Worm (Caenorhabditis elegans) whole organism, L1 larva: ENCODE measurements around the gene F28A12.10.
A peak's percentile ranks its signal among the peaks of the same experiment; 100 is the strongest.

Source experiments
- C04F5.9 ChIP-seq: sonication (generic microtip); optimal IDR thresholded peaks from 2 replicates; lab custom pipeline; 2016; ENCODE audit warnings: missing genetic modification characterization, missing compliant biosample characterization
- C16A3.4 ChIP-seq: fragments of 150-350 bp; optimal IDR thresholded peaks from 2 replicates; lab custom pipeline; 2014; ENCODE audit warnings: missing biosample characterization, missing genetic modification characterization
- F16B12.6 ChIP-seq: fragments of 150-350 bp; optimal IDR thresholded peaks from 2 replicates; lab custom pipeline; 2014; ENCODE audit warnings: missing biosample characterization, missing genetic modification characterization
- aha-1 ChIP-seq: fragments of 150-350 bp; optimal IDR thresholded peaks from 2 replicates; lab custom pipeline; 2014; ENCODE audit warnings: missing biosample characterization, missing genetic modification characterization
- alr-1 ChIP-seq: fragments of 200-800 bp; sonication (Bioruptor generic); optimal IDR thresholded peaks from 2 replicates; lab custom pipeline; 2018; ENCODE audit warnings: borderline replicate concordance, mild to moderate bottlenecking, missing genetic modification characterization, missing compliant biosample characterization
- ceh-8 ChIP-seq: fragments of 200-800 bp; sonication (Bioruptor generic); optimal IDR thresholded peaks from 2 replicates; lab custom pipeline; 2018; ENCODE audit warnings: mild to moderate bottlenecking, missing genetic modification characterization, moderate library complexity, missing compliant biosample characterization
- ceh-82 ChIP-seq, 3 experiments: fragments of 150-350 bp in 1 of 3; sonication (generic microtip) in 2 of 3; optimal IDR thresholded peaks; 2 replicates each; lab custom pipeline; 2014 to 2017; ENCODE audit warnings: missing biosample characterization in 3 of 3, missing genetic modification characterization in 3 of 3
- ces-1 ChIP-seq: fragments of 150-350 bp; optimal IDR thresholded peaks from 2 replicates; lab custom pipeline; 2014; ENCODE audit warnings: missing biosample characterization, missing genetic modification reagents, missing genetic modification characterization
- dpl-1 ChIP-seq, 3 experiments: fragments of 150-350 bp in 2 of 3; sonication (generic microtip) in 1 of 3; optimal IDR thresholded peaks; 2 replicates each; lab custom pipeline; 2014 to 2017; ENCODE audit warnings: missing biosample characterization in 3 of 3, missing genetic modification characterization in 3 of 3, missing genetic modification reagents in 3 of 3
- efl-1 ChIP-seq, 4 experiments: fragments of 150-350 bp; optimal IDR thresholded peaks in 3 of 4; peaks in 1 of 4; 1 replicate in 1 of 4; 2 replicates in 3 of 4; lab custom pipeline; 2014; ENCODE audit warnings: missing biosample characterization in 2 of 4, missing genetic modification characterization in 2 of 4, missing genetic modification reagents in 2 of 4
- efl-3 ChIP-seq: fragments of 200-800 bp; sonication (Bioruptor generic); optimal IDR thresholded peaks from 2 replicates; lab custom pipeline; 2018; ENCODE audit warnings: mild to moderate bottlenecking, missing genetic modification characterization, missing compliant biosample characterization
- egl-13 ChIP-seq: sonication (generic microtip); optimal IDR thresholded peaks from 2 replicates; lab custom pipeline; 2016; ENCODE audit warnings: missing genotype, missing genetic modification reagents, missing genetic modification characterization, missing compliant biosample characterization
- egl-27 ChIP-seq, 2 experiments: fragments of 150-350 bp in 1 of 2; sonication (generic microtip); optimal IDR thresholded peaks; 3 replicates each; lab custom pipeline; 2017 to 2018; ENCODE audit warnings: missing biosample characterization in 2 of 2, missing genetic modification characterization in 2 of 2, missing genetic modification reagents in 2 of 2
- elt-2 ChIP-seq: sonication (generic microtip); optimal IDR thresholded peaks from 2 replicates; lab custom pipeline; 2016; ENCODE audit warnings: missing genetic modification characterization, mild to moderate bottlenecking, inconsistent platforms, missing compliant biosample characterization, missing genetic modification reagents
- elt-3 ChIP-seq, 6 experiments: fragments of 150-350 bp in 1 of 6; sonication (generic microtip); optimal IDR thresholded peaks; 2 replicates each; lab custom pipeline; 2017 to 2018; ENCODE audit warnings: missing biosample characterization in 6 of 6, missing genetic modification characterization in 6 of 6, inconsistent platforms in 1 of 6
- ets-5 ChIP-seq: fragments of 200-800 bp; sonication (Bioruptor generic); IDR thresholded peaks from 2 replicates; pipeline ENCODE4 v1.3.6; 2022; ENCODE audit warnings: missing genetic modification characterization, missing compliant biosample characterization
- fkh-10 ChIP-seq: sonication (generic microtip); optimal IDR thresholded peaks from 2 replicates; lab custom pipeline; 2017; ENCODE audit warnings: missing biosample characterization, missing genetic modification reagents, missing genetic modification characterization
- fkh-4 ChIP-seq: sonication (generic microtip); optimal IDR thresholded peaks from 2 replicates; lab custom pipeline; 2016; ENCODE audit warnings: missing compliant biosample characterization, missing genetic modification characterization, borderline replicate concordance
- fkh-8 ChIP-seq: sonication (generic microtip); optimal IDR thresholded peaks from 2 replicates; lab custom pipeline; 2016; ENCODE audit warnings: mild to moderate bottlenecking, missing genetic modification characterization, missing compliant biosample characterization
- fos-1 ChIP-seq: fragments of 150-350 bp; optimal IDR thresholded peaks from 2 replicates; lab custom pipeline; 2014; ENCODE audit warnings: missing biosample characterization, missing genetic modification characterization
- grh-1 ChIP-seq: fragments of 200-800 bp; sonication (Bioruptor generic); IDR thresholded peaks from 2 replicates; pipeline ENCODE4 v1.3.6; 2022; ENCODE audit warnings: missing genetic modification reagents, missing genetic modification characterization, missing compliant biosample characterization
- hlh-17 ChIP-seq: fragments of 200-800 bp; sonication (Bioruptor generic); optimal IDR thresholded peaks from 2 replicates; lab custom pipeline; 2018; ENCODE audit warnings: missing genetic modification characterization, mild to moderate bottlenecking, missing compliant biosample characterization, moderate library complexity, borderline replicate concordance
- irx-1 ChIP-seq: sonication (generic microtip); optimal IDR thresholded peaks from 2 replicates; lab custom pipeline; 2016; ENCODE audit warnings: missing genetic modification characterization, missing compliant biosample characterization
- lin-13 ChIP-seq: fragments of 150-350 bp; optimal IDR thresholded peaks from 2 replicates; lab custom pipeline; 2014; ENCODE audit warnings: missing biosample characterization, missing genetic modification reagents, missing genetic modification characterization
- lin-14 ChIP-seq: fragments of 200-800 bp; sonication (Bioruptor generic); optimal IDR thresholded peaks from 2 replicates; lab custom pipeline; 2018; ENCODE audit warnings: mild to moderate bottlenecking, missing genetic modification characterization, moderate library complexity, missing compliant biosample characterization
- lin-15B ChIP-seq: fragments of 150-350 bp; sonication (generic microtip); optimal IDR thresholded peaks from 3 replicates; lab custom pipeline; 2014; ENCODE audit warnings: missing biosample characterization, missing genetic modification characterization
- lir-3 ChIP-seq: sonication (generic microtip); optimal IDR thresholded peaks from 2 replicates; lab custom pipeline; 2016; ENCODE audit warnings: mild to moderate bottlenecking, missing genetic modification characterization, moderate library complexity, missing compliant biosample characterization; ENCODE audit not compliant: poor library complexity
- mdl-1 ChIP-seq, 2 experiments: fragments of 150-350 bp; optimal IDR thresholded peaks; 2 replicates each; lab custom pipeline; 2014 to 2017; ENCODE audit warnings: missing biosample characterization in 2 of 2, missing genetic modification characterization in 2 of 2, inconsistent platforms in 1 of 2
- mef-2 ChIP-seq: fragments of 150-350 bp; optimal IDR thresholded peaks from 2 replicates; lab custom pipeline; 2014; ENCODE audit warnings: missing biosample characterization, missing genetic modification characterization
- nhr-12 ChIP-seq: sonication (generic microtip); optimal IDR thresholded peaks from 2 replicates; lab custom pipeline; 2017; ENCODE audit warnings: missing biosample characterization, missing genetic modification characterization
- nhr-237 ChIP-seq: fragments of 150-350 bp; optimal IDR thresholded peaks from 2 replicates; lab custom pipeline; 2014; ENCODE audit warnings: missing biosample characterization, missing genetic modification characterization
- nhr-28 ChIP-seq: fragments of 150-350 bp; optimal IDR thresholded peaks from 2 replicates; lab custom pipeline; 2014; ENCODE audit warnings: missing biosample characterization, missing genetic modification characterization
- nhr-71 ChIP-seq: sonication (generic microtip); optimal IDR thresholded peaks from 2 replicates; lab custom pipeline; 2016; ENCODE audit warnings: mild to moderate bottlenecking, missing genetic modification characterization, moderate library complexity, missing compliant biosample characterization
- nhr-77 ChIP-seq: fragments of 150-350 bp; optimal IDR thresholded peaks from 2 replicates; lab custom pipeline; 2014; ENCODE audit warnings: missing biosample characterization, missing genetic modification characterization
- nhr-85 ChIP-seq: sonication (generic microtip); peaks from one replicate; lab custom pipeline; 2016; ENCODE audit warnings: missing genetic modification characterization, inconsistent platforms, missing compliant biosample characterization
- pax-3 ChIP-seq: fragments of 200-800 bp; sonication (Bioruptor generic); optimal IDR thresholded peaks from 2 replicates; lab custom pipeline; 2018; ENCODE audit warnings: mild to moderate bottlenecking, missing genetic modification characterization, moderate library complexity, missing compliant biosample characterization
- rnt-1 ChIP-seq: sonication (generic microtip); optimal IDR thresholded peaks from 2 replicates; lab custom pipeline; 2016; ENCODE audit warnings: mild to moderate bottlenecking, missing genetic modification characterization, moderate library complexity, missing compliant biosample characterization
- snpc-4 ChIP-seq: fragments of 150-350 bp; optimal IDR thresholded peaks from 2 replicates; lab custom pipeline; 2014; ENCODE audit warnings: missing biosample characterization, missing genetic modification characterization
- snu-23 ChIP-seq: sonication (generic microtip); optimal IDR thresholded peaks from 2 replicates; lab custom pipeline; 2016; ENCODE audit warnings: missing genetic modification characterization, missing compliant biosample characterization
- sptf-1 ChIP-seq: fragments of 150-350 bp; optimal IDR thresholded peaks from 2 replicates; lab custom pipeline; 2014; ENCODE audit warnings: missing biosample characterization, missing genetic modification characterization
- sup-37 ChIP-seq: fragments of 200-800 bp; sonication (Bioruptor generic); optimal IDR thresholded peaks from 2 replicates; lab custom pipeline; 2018; ENCODE audit warnings: mild to moderate bottlenecking, missing genetic modification characterization, missing compliant biosample characterization
- swsn-7 ChIP-seq: sonication (generic microtip); optimal IDR thresholded peaks from 2 replicates; lab custom pipeline; 2016; ENCODE audit warnings: missing genetic modification characterization, missing compliant biosample characterization
- tlp-1 ChIP-seq: fragments of 150-350 bp; optimal IDR thresholded peaks from 2 replicates; lab custom pipeline; 2014; ENCODE audit warnings: missing biosample characterization, missing genetic modification characterization
- unc-62 ChIP-seq: fragments of 150-350 bp; optimal IDR thresholded peaks from 2 replicates; lab custom pipeline; 2014; ENCODE audit warnings: missing biosample characterization, missing genetic modification reagents, missing genetic modification characterization
- unc-86 ChIP-seq: sonication (generic microtip); optimal IDR thresholded peaks from 2 replicates; lab custom pipeline; 2016; ENCODE audit warnings: missing genetic modification characterization, missing compliant biosample characterization
- vab-15 ChIP-seq: sonication (generic microtip); optimal IDR thresholded peaks from 2 replicates; lab custom pipeline; 2017; ENCODE audit warnings: missing genotype, mild to moderate bottlenecking, missing genetic modification characterization, missing compliant biosample characterization
- xbp-1 ChIP-seq: sonication (generic microtip); optimal IDR thresholded peaks from 2 replicates; lab custom pipeline; 2016; ENCODE audit warnings: missing genetic modification characterization, missing compliant biosample characterization
- zip-4 ChIP-seq: fragments of 200-800 bp; sonication (Bioruptor generic); optimal IDR thresholded peaks from 2 replicates; lab custom pipeline; 2018; ENCODE audit warnings: mild to moderate bottlenecking, missing genetic modification characterization, moderate library complexity, missing compliant biosample characterization
- ztf-11 ChIP-seq, 2 experiments: sonication (generic microtip); optimal IDR thresholded peaks; 2 replicates each; lab custom pipeline; 2016 to 2017; ENCODE audit warnings: missing genetic modification characterization in 2 of 2, missing biosample characterization in 1 of 2, missing compliant biosample characterization in 1 of 2
- ztf-4 ChIP-seq: fragments of 150-350 bp; optimal IDR thresholded peaks from 2 replicates; lab custom pipeline; 2014; ENCODE audit warnings: missing biosample characterization, missing genetic modification characterization

Gene F28A12.10

DNA sequence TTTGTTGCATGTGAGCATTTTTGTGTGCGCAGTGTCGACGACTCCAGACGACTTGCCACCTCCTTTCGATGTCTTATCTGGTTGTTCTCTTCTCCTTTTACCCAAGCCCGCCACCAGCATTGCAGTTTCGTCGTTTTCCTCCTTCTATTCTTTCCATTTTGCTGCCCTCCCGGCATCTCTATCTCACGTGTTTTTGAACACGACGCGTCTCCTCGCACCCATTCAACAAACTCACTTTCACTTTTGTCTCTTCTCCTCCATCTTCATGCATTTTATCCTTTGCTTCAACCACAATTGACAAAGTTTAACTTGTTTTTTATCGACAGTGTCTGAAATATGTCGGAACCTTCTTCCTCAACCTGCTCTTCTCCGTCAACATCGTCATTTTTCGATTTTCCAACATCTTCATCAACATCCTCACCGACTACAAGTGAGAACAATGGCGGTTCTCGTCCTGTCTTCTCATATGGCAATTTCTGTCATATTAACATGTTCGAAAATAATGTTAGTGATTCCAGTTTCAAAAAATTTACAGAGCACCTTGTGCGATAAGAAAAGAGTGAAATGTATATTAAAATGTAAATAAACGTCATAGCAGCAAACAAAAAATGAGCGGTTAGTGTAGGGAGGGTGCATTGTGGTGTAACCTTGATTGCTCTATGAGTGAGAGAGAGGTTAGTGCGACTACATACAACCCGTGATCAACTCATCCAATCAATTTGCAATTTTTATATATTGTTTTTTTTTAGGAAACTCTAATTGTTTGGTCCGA is 26.7 kb downstream of the F28A12.10 start, which contains the start of gene fip-4:
Gene fip-4, minus strand, starts transcription at position 636 of the 772 bp plus-strand sequence.
- TF ChIP-seq nhr-237 (tag; lab: Kevin White, UChicago) (no peak), rnt-1 (no peak), elt-3 (tag; optimal IDR thresholded peaks at IDR 0.05; lab: Kevin White, UChicago) (peak in 3 of 6 experiments; percentile 7 to 75 (median 49)), unc-62 (GFP tag; lab: Kevin White, UChicago) (no peak), efl-1 (optimal IDR thresholded peaks at IDR 0.05; lab: Kevin White, UChicago) (no peak), efl-1 (GFP tag; optimal IDR thresholded peaks at IDR 0.05 in 1 of 2; lab: Kevin White, UChicago) (peak in 1 of 2 experiments; percentile 80), swsn-7 (tag; lab: Kevin White, UChicago) (no peak), C04F5.9 (tag; lab: Kevin White, UChicago) (no peak), ets-5 (GFP tag; lab: Robert Waterston, UW) (no peak), pax-3 (no peak), irx-1 (tag; lab: Kevin White, UChicago) (peak; percentile 7), ceh-8 (GFP tag; lab: Kevin White, UChicago) (no peak), nhr-77 (no peak), aha-1 (no peak), F16B12.6 (tag; lab: Kevin White, UChicago) (no peak), zip-4 (GFP tag; lab: Kevin White, UChicago) (no peak), alr-1 (no peak), fos-1 (tag; lab: Kevin White, UChicago) (no peak), C16A3.4 (tag; lab: Kevin White, UChicago) (peak; percentile 31), vab-15 (tag; lab: Kevin White, UChicago) (no peak), lin-15B (tag; lab: Kevin White, UChicago) (no peak), unc-86 (tag; lab: Kevin White, UChicago) (no peak), nhr-12 (tag; lab: Kevin White, UChicago) (no peak), nhr-28 (no peak), nhr-71 (tag; lab: Kevin White, UChicago) (peak; percentile 52), mdl-1 (tag; optimal IDR thresholded peaks at IDR 0.05; lab: Kevin White, UChicago) (peak in 1 of 2 experiments; percentile 77), tlp-1 (tag; lab: Kevin White, UChicago) (no peak), lin-14 (GFP tag; lab: Kevin White, UChicago) (peak; percentile 83), grh-1 (GFP tag; lab: Robert Waterston, UW) (0 out of 2 replicates have a peak, but pooled peaks have one; percentile 42), lin-13 (no peak), ceh-82 (tag; optimal IDR thresholded peaks at IDR 0.05; lab: Kevin White, UChicago) (peak in 1 of 3 experiments; percentile 29), fkh-8 (tag; lab: Kevin White, UChicago) (no peak), hlh-17 (GFP tag; lab: Kevin White, UChicago) (no peak), mef-2 (tag; lab: Kevin White, UChicago) (no peak), egl-27 (tag; optimal IDR thresholded peaks at IDR 0.05; lab: Kevin White, UChicago) (no peak), fkh-10 (GFP tag; lab: Kevin White, UChicago) (no peak), dpl-1 (GFP tag; optimal IDR thresholded peaks at IDR 0.05; lab: Kevin White, UChicago) (peak in 1 of 3 experiments; percentile 2), sptf-1 (no peak), fkh-4 (tag; lab: Kevin White, UChicago) (no peak), snu-23 (GFP tag; lab: Kevin White, UChicago) (peak; percentile 56), lir-3 (tag; lab: Kevin White, UChicago) (no peak), ztf-11 (tag; optimal IDR thresholded peaks at IDR 0.05; lab: Kevin White, UChicago) (peak in 1 of 2 experiments; percentile 2), elt-2 (tag; lab: Kevin White, UChicago) (peak; percentile 60), efl-3 (GFP tag; lab: Kevin White, UChicago) (no peak), snpc-4 (tag; lab: Kevin White, UChicago) (no peak), nhr-85 (tag; lab: Kevin White, UChicago) (peak; percentile 87), ztf-4 (tag; lab: Kevin White, UChicago) (peak; percentile 22), ces-1 (no peak), xbp-1 (tag; lab: Kevin White, UChicago) (no peak), egl-13 (tag; lab: Kevin White, UChicago) (no peak), sup-37 (no peak)
